Worm (Caenorhabditis elegans) whole organism, L1 larva: ENCODE measurements around the gene sre-50.

ENCODE experiments used
- C16A3.4 ChIP-seq: fragments of 150-350 bp; optimal IDR thresholded peaks from 2 replicates; lab custom pipeline; 2014; ENCODE audit warnings: missing biosample characterization, missing genetic modification characterization
- C34B4.2 ChIP-seq: sonication (generic microtip); optimal IDR thresholded peaks from 2 replicates; lab custom pipeline; 2017; ENCODE audit warnings: mild to moderate bottlenecking, missing genetic modification characterization, missing compliant biosample characterization
- F16B12.6 ChIP-seq: fragments of 150-350 bp; optimal IDR thresholded peaks from 2 replicates; lab custom pipeline; 2014; ENCODE audit warnings: missing biosample characterization, missing genetic modification characterization
- Y116A8C.19 ChIP-seq: sonication (generic microtip); optimal IDR thresholded peaks from 2 replicates; lab custom pipeline; 2016; ENCODE audit warnings: missing compliant biosample characterization, missing genetic modification characterization, borderline replicate concordance
- aha-1 ChIP-seq: fragments of 150-350 bp; optimal IDR thresholded peaks from 2 replicates; lab custom pipeline; 2014; ENCODE audit warnings: missing biosample characterization, missing genetic modification characterization
- aly-2 ChIP-seq: fragments of 150-350 bp; optimal IDR thresholded peaks from 2 replicates; lab custom pipeline; 2014; ENCODE audit warnings: missing biosample characterization, missing genetic modification characterization
- blmp-1 ChIP-seq: fragments of 150-350 bp; optimal IDR thresholded peaks from 2 replicates; lab custom pipeline; 2014; ENCODE audit warnings: missing biosample characterization, missing genetic modification characterization
- ceh-63 ChIP-seq: fragments of 200-800 bp; sonication (Bioruptor generic); optimal IDR thresholded peaks from 2 replicates; lab custom pipeline; 2018; ENCODE audit warnings: mild to moderate bottlenecking, missing genetic modification characterization, missing compliant biosample characterization
- ceh-88 ChIP-seq: fragments of 200-800 bp; sonication (Bioruptor generic); IDR thresholded peaks from 2 replicates; pipeline ENCODE4 v1.3.6; 2022; ENCODE audit warnings: missing genetic modification characterization, missing compliant biosample characterization
- ceh-90 ChIP-seq: sonication (generic microtip); optimal IDR thresholded peaks from 2 replicates; lab custom pipeline; 2016; ENCODE audit warnings: missing genetic modification characterization, missing compliant biosample characterization
- ces-1 ChIP-seq: fragments of 150-350 bp; optimal IDR thresholded peaks from 2 replicates; lab custom pipeline; 2014; ENCODE audit warnings: missing biosample characterization, missing genetic modification reagents, missing genetic modification characterization
- dpl-1 ChIP-seq, 3 experiments: fragments of 150-350 bp in 2 of 3; sonication (generic microtip) in 1 of 3; optimal IDR thresholded peaks; 2 replicates each; lab custom pipeline; 2014 to 2017; ENCODE audit warnings: missing biosample characterization in 3 of 3, missing genetic modification characterization in 3 of 3, missing genetic modification reagents in 3 of 3
- dsc-1 ChIP-seq: sonication (generic microtip); optimal IDR thresholded peaks from 2 replicates; lab custom pipeline; 2016; ENCODE audit warnings: mild to moderate bottlenecking, missing genetic modification characterization, missing compliant biosample characterization
- efl-1 ChIP-seq, 4 experiments: fragments of 150-350 bp; optimal IDR thresholded peaks in 3 of 4; peaks in 1 of 4; 1 replicate in 1 of 4; 2 replicates in 3 of 4; lab custom pipeline; 2014; ENCODE audit warnings: missing biosample characterization in 2 of 4, missing genetic modification characterization in 2 of 4, missing genetic modification reagents in 2 of 4
- efl-3 ChIP-seq: fragments of 200-800 bp; sonication (Bioruptor generic); optimal IDR thresholded peaks from 2 replicates; lab custom pipeline; 2018; ENCODE audit warnings: mild to moderate bottlenecking, missing genetic modification characterization, missing compliant biosample characterization
- egl-13 ChIP-seq: sonication (generic microtip); optimal IDR thresholded peaks from 2 replicates; lab custom pipeline; 2016; ENCODE audit warnings: missing genotype, missing genetic modification reagents, missing genetic modification characterization, missing compliant biosample characterization
- elt-2 ChIP-seq: sonication (generic microtip); optimal IDR thresholded peaks from 2 replicates; lab custom pipeline; 2016; ENCODE audit warnings: missing genetic modification characterization, mild to moderate bottlenecking, inconsistent platforms, missing compliant biosample characterization, missing genetic modification reagents
- elt-3 ChIP-seq, 6 experiments: fragments of 150-350 bp in 1 of 6; sonication (generic microtip); optimal IDR thresholded peaks; 2 replicates each; lab custom pipeline; 2017 to 2018; ENCODE audit warnings: missing biosample characterization in 6 of 6, missing genetic modification characterization in 6 of 6, inconsistent platforms in 1 of 6
- ets-5 ChIP-seq: fragments of 200-800 bp; sonication (Bioruptor generic); IDR thresholded peaks from 2 replicates; pipeline ENCODE4 v1.3.6; 2022; ENCODE audit warnings: missing genetic modification characterization, missing compliant biosample characterization
- fkh-10 ChIP-seq: sonication (generic microtip); optimal IDR thresholded peaks from 2 replicates; lab custom pipeline; 2017; ENCODE audit warnings: missing biosample characterization, missing genetic modification reagents, missing genetic modification characterization
- fkh-4 ChIP-seq: sonication (generic microtip); optimal IDR thresholded peaks from 2 replicates; lab custom pipeline; 2016; ENCODE audit warnings: missing compliant biosample characterization, missing genetic modification characterization, borderline replicate concordance
- grh-1 ChIP-seq: fragments of 200-800 bp; sonication (Bioruptor generic); IDR thresholded peaks from 2 replicates; pipeline ENCODE4 v1.3.6; 2022; ENCODE audit warnings: missing genetic modification reagents, missing genetic modification characterization, missing compliant biosample characterization
- hlh-17 ChIP-seq: fragments of 200-800 bp; sonication (Bioruptor generic); optimal IDR thresholded peaks from 2 replicates; lab custom pipeline; 2018; ENCODE audit warnings: missing genetic modification characterization, mild to moderate bottlenecking, missing compliant biosample characterization, moderate library complexity, borderline replicate concordance
- hpl-2 ChIP-seq: fragments of 150-350 bp; optimal IDR thresholded peaks from 2 replicates; lab custom pipeline; 2014; ENCODE audit warnings: missing biosample characterization, missing genetic modification reagents, missing genetic modification characterization
- jun-1 ChIP-seq: fragments of 150-350 bp; optimal IDR thresholded peaks from 2 replicates; lab custom pipeline; 2014; ENCODE audit warnings: missing biosample characterization, missing genetic modification reagents, missing genetic modification characterization
- lin-35 ChIP-seq, 2 experiments: fragments of 150-350 bp; optimal IDR thresholded peaks; 2 replicates each; lab custom pipeline; 2014; ENCODE audit warnings: missing biosample characterization in 2 of 2, missing genetic modification characterization in 2 of 2, missing genetic modification reagents in 2 of 2
- lir-3 ChIP-seq: sonication (generic microtip); optimal IDR thresholded peaks from 2 replicates; lab custom pipeline; 2016; ENCODE audit warnings: mild to moderate bottlenecking, missing genetic modification characterization, moderate library complexity, missing compliant biosample characterization; ENCODE audit not compliant: poor library complexity
- mab-9 ChIP-seq: fragments of 200-800 bp; sonication (Bioruptor generic); IDR thresholded peaks from 2 replicates; pipeline ENCODE4 v1.3.6; 2022; ENCODE audit warnings: missing genetic modification reagents, missing genetic modification characterization, missing compliant biosample characterization
- mdl-1 ChIP-seq, 2 experiments: fragments of 150-350 bp; optimal IDR thresholded peaks; 2 replicates each; lab custom pipeline; 2014 to 2017; ENCODE audit warnings: missing biosample characterization in 2 of 2, missing genetic modification characterization in 2 of 2, inconsistent platforms in 1 of 2
- mep-1 ChIP-seq: fragments of 150-350 bp; optimal IDR thresholded peaks from 2 replicates; lab custom pipeline; 2014; ENCODE audit warnings: missing biosample characterization, missing genetic modification characterization
- nhr-11 ChIP-seq: fragments of 150-350 bp; optimal IDR thresholded peaks from 2 replicates; lab custom pipeline; 2014; ENCODE audit warnings: missing biosample characterization, missing genetic modification characterization
- nhr-12 ChIP-seq: sonication (generic microtip); optimal IDR thresholded peaks from 2 replicates; lab custom pipeline; 2017; ENCODE audit warnings: missing biosample characterization, missing genetic modification characterization
- nhr-19 ChIP-seq: fragments of 200-800 bp; sonication (Bioruptor generic); conservative IDR thresholded peaks from 2 replicates; pipeline ENCODE4 v1.3.6; 2022; ENCODE audit warnings: missing genetic modification characterization, missing compliant biosample characterization
- nhr-28 ChIP-seq: fragments of 150-350 bp; optimal IDR thresholded peaks from 2 replicates; lab custom pipeline; 2014; ENCODE audit warnings: missing biosample characterization, missing genetic modification characterization
- nhr-47 ChIP-seq: sonication (generic microtip); optimal IDR thresholded peaks from 2 replicates; lab custom pipeline; 2016; ENCODE audit warnings: mild to moderate bottlenecking, missing genetic modification characterization, moderate library complexity, missing compliant biosample characterization
- nhr-71 ChIP-seq: sonication (generic microtip); optimal IDR thresholded peaks from 2 replicates; lab custom pipeline; 2016; ENCODE audit warnings: mild to moderate bottlenecking, missing genetic modification characterization, moderate library complexity, missing compliant biosample characterization
- nhr-76 ChIP-seq: sonication (generic microtip); optimal IDR thresholded peaks from 2 replicates; lab custom pipeline; 2017; ENCODE audit warnings: missing biosample characterization, missing genetic modification characterization
- nhr-85 ChIP-seq: sonication (generic microtip); peaks from one replicate; lab custom pipeline; 2016; ENCODE audit warnings: missing genetic modification characterization, inconsistent platforms, missing compliant biosample characterization
- pax-3 ChIP-seq: fragments of 200-800 bp; sonication (Bioruptor generic); optimal IDR thresholded peaks from 2 replicates; lab custom pipeline; 2018; ENCODE audit warnings: mild to moderate bottlenecking, missing genetic modification characterization, moderate library complexity, missing compliant biosample characterization
- pqm-1 ChIP-seq: sonication (generic microtip); optimal IDR thresholded peaks from 3 replicates; lab custom pipeline; 2017; ENCODE audit warnings: missing biosample characterization, missing genetic modification characterization
- snu-23 ChIP-seq: sonication (generic microtip); optimal IDR thresholded peaks from 2 replicates; lab custom pipeline; 2016; ENCODE audit warnings: missing genetic modification characterization, missing compliant biosample characterization
- sox-4 ChIP-seq: sonication (generic microtip); optimal IDR thresholded peaks from 2 replicates; lab custom pipeline; 2016; ENCODE audit warnings: missing genetic modification characterization, missing compliant biosample characterization
- sptf-1 ChIP-seq: fragments of 150-350 bp; optimal IDR thresholded peaks from 2 replicates; lab custom pipeline; 2014; ENCODE audit warnings: missing biosample characterization, missing genetic modification characterization
- swsn-7 ChIP-seq: sonication (generic microtip); optimal IDR thresholded peaks from 2 replicates; lab custom pipeline; 2016; ENCODE audit warnings: missing genetic modification characterization, missing compliant biosample characterization
- tbx-2 ChIP-seq: sonication (generic microtip); optimal IDR thresholded peaks from 2 replicates; lab custom pipeline; 2016; ENCODE audit warnings: missing genetic modification characterization, missing compliant biosample characterization
- unc-130 ChIP-seq: fragments of 150-350 bp; optimal IDR thresholded peaks from 2 replicates; lab custom pipeline; 2017; ENCODE audit warnings: missing biosample characterization, missing genetic modification characterization, inconsistent platforms
- unc-62 ChIP-seq: fragments of 150-350 bp; optimal IDR thresholded peaks from 2 replicates; lab custom pipeline; 2014; ENCODE audit warnings: missing biosample characterization, missing genetic modification reagents, missing genetic modification characterization
- unc-86 ChIP-seq: sonication (generic microtip); optimal IDR thresholded peaks from 2 replicates; lab custom pipeline; 2016; ENCODE audit warnings: missing genetic modification characterization, missing compliant biosample characterization
- unc-98 ChIP-seq: fragments of 200-800 bp; sonication (Bioruptor generic); IDR thresholded peaks from 2 replicates; pipeline ENCODE4 v1.3.6; 2022; ENCODE audit warnings: missing genetic modification characterization, missing compliant biosample characterization
- vab-15 ChIP-seq: sonication (generic microtip); optimal IDR thresholded peaks from 2 replicates; lab custom pipeline; 2017; ENCODE audit warnings: missing genotype, mild to moderate bottlenecking, missing genetic modification characterization, missing compliant biosample characterization
- xbp-1 ChIP-seq: sonication (generic microtip); optimal IDR thresholded peaks from 2 replicates; lab custom pipeline; 2016; ENCODE audit warnings: missing genetic modification characterization, missing compliant biosample characterization
- ztf-11 ChIP-seq, 2 experiments: sonication (generic microtip); optimal IDR thresholded peaks; 2 replicates each; lab custom pipeline; 2016 to 2017; ENCODE audit warnings: missing genetic modification characterization in 2 of 2, missing biosample characterization in 1 of 2, missing compliant biosample characterization in 1 of 2

Gene sre-50

DNA sequence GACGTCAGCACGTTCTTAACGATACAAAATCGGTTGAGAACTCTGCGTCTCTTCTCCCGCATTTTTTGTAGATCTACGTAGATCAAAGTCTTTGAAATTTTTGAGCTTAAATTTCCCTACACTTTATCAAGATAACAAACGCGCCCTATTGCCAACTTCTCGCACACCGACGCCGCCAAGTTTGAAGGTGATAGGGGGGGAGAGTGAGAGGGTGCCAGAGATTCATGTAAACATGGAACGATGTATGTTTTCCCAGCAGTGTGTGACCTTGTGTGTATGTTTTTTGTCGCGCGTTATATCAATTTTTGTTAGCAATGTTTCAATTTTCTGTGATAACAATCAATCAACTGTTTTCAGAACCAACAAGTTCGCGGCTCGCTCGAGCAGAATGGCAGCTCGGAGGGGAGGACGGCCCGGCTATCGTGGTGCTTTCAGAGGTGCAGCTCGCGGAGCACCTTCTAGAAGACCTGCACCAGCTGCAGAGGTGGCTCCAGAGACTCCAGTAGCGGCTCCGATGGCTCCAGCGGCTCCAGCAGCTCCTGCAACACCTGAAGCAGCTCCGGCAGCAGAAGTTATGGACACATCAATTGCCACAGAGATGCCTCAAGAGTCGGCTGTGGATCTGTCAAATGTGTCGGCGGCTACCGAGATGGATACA lies 38.4 kb downstream of the sre-50 start:
- TF ChIP-seq xbp-1 (tag; lab: Kevin White, UChicago), result no peak
- no peak for TF ChIP-seq ztf-11 (tag; optimal IDR thresholded peaks at IDR 0.05; lab: Kevin White, UChicago)
- TF ChIP-seq mdl-1 (tag; optimal IDR thresholded peaks at IDR 0.05; lab: Kevin White, UChicago), result no peak
- no peak for TF ChIP-seq hlh-17 (GFP tag; lab: Kevin White, UChicago)
- no peak for TF ChIP-seq C34B4.2
- no peak for TF ChIP-seq fkh-4 (tag; lab: Kevin White, UChicago)
- no peak for TF ChIP-seq efl-3 (GFP tag; lab: Kevin White, UChicago)
- TF ChIP-seq nhr-28 (tag; lab: Kevin White, UChicago), result no peak
- TF ChIP-seq jun-1 (tag; lab: Kevin White, UChicago), result no peak
- no peak for TF ChIP-seq sptf-1 (tag; lab: Kevin White, UChicago)
- no peak for TF ChIP-seq nhr-47 (tag; lab: Kevin White, UChicago)
- TF ChIP-seq tbx-2 (tag; lab: Kevin White, UChicago), result no peak
- TF ChIP-seq snu-23, result peak; percentile 8
- TF ChIP-seq fkh-10 (GFP tag; lab: Kevin White, UChicago), result no peak
- no peak for TF ChIP-seq nhr-11 (tag; lab: Kevin White, UChicago)
- TF ChIP-seq pqm-1 (tag; lab: Kevin White, UChicago), result no peak
- no peak for TF ChIP-seq ceh-90
- no peak for TF ChIP-seq nhr-12 (tag; lab: Kevin White, UChicago)
- TF ChIP-seq nhr-76 (tag; lab: Kevin White, UChicago), result no peak
- no peak for TF ChIP-seq ets-5 (GFP tag; lab: Robert Waterston, UW)
- TF ChIP-seq nhr-19 (GFP tag; lab: Robert Waterston, UW), result no peak
- no peak for TF ChIP-seq unc-86 (tag; lab: Kevin White, UChicago)
- TF ChIP-seq egl-13 (tag; lab: Kevin White, UChicago), result no peak
- no peak for TF ChIP-seq sox-4 (tag; lab: Kevin White, UChicago)
- no peak for TF ChIP-seq unc-98
- no peak for TF ChIP-seq ceh-63 (GFP tag; lab: Kevin White, UChicago)
- TF ChIP-seq aha-1 (tag; lab: Kevin White, UChicago), result no peak
- TF ChIP-seq elt-2, result no peak
- peak; percentile 6 for TF ChIP-seq blmp-1 (tag; lab: Kevin White, UChicago)
- TF ChIP-seq vab-15, result no peak
- TF ChIP-seq dsc-1 (tag; lab: Kevin White, UChicago), result no peak
- TF ChIP-seq lin-35 (GFP tag; optimal IDR thresholded peaks at IDR 0.05; lab: Kevin White, UChicago), result peak; percentile 14 to 70
- TF ChIP-seq lir-3 (tag; lab: Kevin White, UChicago), result no peak
- TF ChIP-seq nhr-85 (tag; lab: Kevin White, UChicago), result no peak
- no peak for TF ChIP-seq swsn-7 (tag; lab: Kevin White, UChicago)
- no peak for TF ChIP-seq unc-130 (tag; lab: Kevin White, UChicago)
- TF ChIP-seq C16A3.4 (tag; lab: Kevin White, UChicago), result peak; percentile 10
- TF ChIP-seq mep-1 (tag; lab: Kevin White, UChicago), result no peak
- TF ChIP-seq efl-1 (optimal IDR thresholded peaks at IDR 0.05; lab: Kevin White, UChicago), result peak; percentile 19 to 42
- peak; percentile 58 to 95 for TF ChIP-seq efl-1 (GFP tag; optimal IDR thresholded peaks at IDR 0.05 in 1 of 2; lab: Kevin White, UChicago)
- no peak for TF ChIP-seq unc-62 (GFP tag; lab: Kevin White, UChicago)
- no peak for TF ChIP-seq F16B12.6
- TF ChIP-seq aly-2, result no peak
- peak in 1 of 6 experiments; percentile 42 for TF ChIP-seq elt-3 (tag; optimal IDR thresholded peaks at IDR 0.05; lab: Kevin White, UChicago)
- no peak for TF ChIP-seq nhr-71
- peak; percentile 30 to 57 (median 41) for TF ChIP-seq dpl-1 (GFP tag; optimal IDR thresholded peaks at IDR 0.05; lab: Kevin White, UChicago)
- TF ChIP-seq ceh-88 (GFP tag; lab: Robert Waterston, UW), result no peak
- TF ChIP-seq pax-3 (tag; lab: Kevin White, UChicago), result no peak
- no peak for TF ChIP-seq ces-1 (GFP tag; lab: Kevin White, UChicago)
- no peak for TF ChIP-seq hpl-2
- TF ChIP-seq mab-9, result no peak
- TF ChIP-seq grh-1 (GFP tag; lab: Robert Waterston, UW), result no peak
- TF ChIP-seq Y116A8C.19 (tag; lab: Kevin White, UChicago), result no peak
